Fruit fly (Drosophila melanogaster) whole organism, wandering third instar larva: Measurements from ENCODE around the gene BthD.

Experiments
- Abd-B ChIP-seq: fragments of >200 bp; optimal IDR thresholded peaks from 2 replicates; lab custom pipeline; 2017; ENCODE audit warnings: missing biosample characterization, missing genetic modification characterization
- CG32264 ChIP-seq: fragments of 200-800 bp; sonication (Bioruptor generic); optimal IDR thresholded peaks from 2 replicates; lab custom pipeline; 2016; ENCODE audit warnings: missing biosample characterization, missing genetic modification characterization
- CG9705 ChIP-seq: fragments of 200-800 bp; sonication (Bioruptor generic); optimal IDR thresholded peaks from 2 replicates; lab custom pipeline; 2018; ENCODE audit warnings: missing biosample characterization, mild to moderate bottlenecking, missing genetic modification characterization
- CrebA ChIP-seq: fragments of 200-800 bp; sonication (Bioruptor generic); optimal IDR thresholded peaks from 2 replicates; lab custom pipeline; 2016; ENCODE audit warnings: missing biosample characterization, mild to moderate bottlenecking, missing genetic modification characterization, borderline replicate concordance
- Dfd ChIP-seq: fragments of >200 bp; optimal IDR thresholded peaks from 2 replicates; lab custom pipeline; 2017; ENCODE audit warnings: missing biosample characterization, missing genetic modification characterization
- Dif ChIP-seq: fragments of 200-275, 200-300 bp; sonication (Bioruptor generic); optimal IDR thresholded peaks from 2 replicates; lab custom pipeline; 2018; ENCODE audit warnings: missing biosample characterization, missing genetic modification characterization; ENCODE audit not compliant: partially characterized antibody
- GATAd ChIP-seq: sonication (Bioruptor generic); optimal IDR thresholded peaks from 2 replicates; lab custom pipeline; 2016; ENCODE audit warnings: missing biosample characterization, missing genetic modification characterization
- HLH106 ChIP-seq: fragments of 200-800 bp; optimal IDR thresholded peaks from 3 replicates; lab custom pipeline; 2019; ENCODE audit warnings: missing biosample characterization, mild to moderate bottlenecking, missing genetic modification characterization, moderate library complexity
- Hnf4 ChIP-seq: fragments of 200-800 bp; sonication (Bioruptor generic); optimal IDR thresholded peaks from 2 replicates; lab custom pipeline; 2016; ENCODE audit warnings: missing biosample characterization, mild to moderate bottlenecking, missing genetic modification characterization
- Hr78 ChIP-seq: fragments of >200 bp; optimal IDR thresholded peaks from 2 replicates; lab custom pipeline; 2017; ENCODE audit warnings: missing biosample characterization, missing genetic modification characterization
- Hr83 ChIP-seq: fragments of 200-300 bp; sonication (Bioruptor generic); optimal IDR thresholded peaks from 2 replicates; lab custom pipeline; 2016; ENCODE audit warnings: missing biosample characterization, mild to moderate bottlenecking, missing genetic modification characterization, moderate library complexity; ENCODE audit not compliant: poor library complexity, severe bottlenecking
- Jra ChIP-seq: sonication (Bioruptor generic); optimal IDR thresholded peaks from 2 replicates; lab custom pipeline; 2016; ENCODE audit warnings: missing biosample characterization, missing genetic modification characterization
- Mio ChIP-seq: sonication (Bioruptor generic); optimal IDR thresholded peaks from 2 replicates; lab custom pipeline; 2016; ENCODE audit warnings: missing biosample characterization, missing genetic modification characterization
- Myc ChIP-seq: fragments of >200 bp; optimal IDR thresholded peaks from 2 replicates; lab custom pipeline; 2017
- N ChIP-seq: fragments of >200 bp; optimal IDR thresholded peaks from 2 replicates; lab custom pipeline; 2018; ENCODE audit warnings: missing biosample characterization, missing external identifiers, missing genetic modification characterization
- OdsH ChIP-seq: fragments of 200-800 bp; sonication (Bioruptor generic); optimal IDR thresholded peaks from 2 replicates; lab custom pipeline; 2016; ENCODE audit warnings: missing biosample characterization, mild to moderate bottlenecking, missing genetic modification characterization
- Rel ChIP-seq, 2 experiments: fragments of 200-800 bp; sonication (Bioruptor generic) in 1 of 2; optimal IDR thresholded peaks; 2 replicates in 1 of 2; 3 replicates in 1 of 2; lab custom pipeline; 2016 to 2019; ENCODE audit warnings: mild to moderate bottlenecking in 2 of 2, missing biosample characterization in 2 of 2, missing genetic modification characterization in 2 of 2, moderate library complexity in 1 of 2
- Sp1 ChIP-seq: fragments of 200-800 bp; sonication (Bioruptor generic); optimal IDR thresholded peaks from 3 replicates; lab custom pipeline; 2019; ENCODE audit warnings: missing biosample characterization, mild to moderate bottlenecking, missing genetic modification characterization, moderate library complexity
- Vsx2 ChIP-seq: fragments of 200-300, 225-300 bp; sonication (Bioruptor generic); optimal IDR thresholded peaks from 2 replicates; lab custom pipeline; 2018; ENCODE audit warnings: missing biosample characterization, missing genetic modification characterization; ENCODE audit not compliant: partially characterized antibody
- br ChIP-seq: fragments of 200-800 bp; sonication (Bioruptor generic); optimal IDR thresholded peaks from 2 replicates; lab custom pipeline; 2016; ENCODE audit warnings: missing biosample characterization, missing genetic modification characterization
- brk ChIP-seq: fragments of 200-800 bp; sonication (Bioruptor generic); optimal IDR thresholded peaks from 2 replicates; lab custom pipeline; 2016; ENCODE audit warnings: missing biosample characterization, mild to moderate bottlenecking, missing genetic modification characterization
- dl ChIP-seq, 2 experiments: fragments of 175-275, 200-275 bp in 1 of 2; fragments of 200-275 bp in 1 of 2; sonication (Bioruptor generic); optimal IDR thresholded peaks; lab custom pipeline; 2018; ENCODE audit warnings: mild to moderate bottlenecking in 2 of 2, missing biosample characterization in 2 of 2, missing genetic modification characterization in 2 of 2, moderate library complexity in 2 of 2; ENCODE audit not compliant: partially characterized antibody in 2 of 2, insufficient read depth in 1 of 2
- dmrt93B ChIP-seq: fragments of 200-800 bp; sonication (Bioruptor generic); optimal IDR thresholded peaks from 2 replicates; lab custom pipeline; 2018; ENCODE audit warnings: missing biosample characterization, mild to moderate bottlenecking, missing genetic modification characterization
- dsf ChIP-seq: sonication (Bioruptor generic); optimal IDR thresholded peaks from 2 replicates; lab custom pipeline; 2016; ENCODE audit warnings: missing biosample characterization, missing genetic modification characterization, borderline replicate concordance
- ey ChIP-seq: fragments of 200-800 bp; sonication (Bioruptor generic); optimal IDR thresholded peaks from 2 replicates; lab custom pipeline; 2016; ENCODE audit warnings: missing biosample characterization, missing genetic modification characterization
- foxo ChIP-seq, 2 experiments: fragments of 200-800 bp; sonication (Bioruptor generic); optimal IDR thresholded peaks; 2 replicates in 1 of 2; 3 replicates in 1 of 2; lab custom pipeline; 2016 to 2017; ENCODE audit warnings: missing biosample characterization in 2 of 2, missing genetic modification characterization in 2 of 2
- fru ChIP-seq: fragments of 200-800 bp; sonication (Bioruptor generic); optimal IDR thresholded peaks from 3 replicates; lab custom pipeline; 2016; ENCODE audit warnings: missing biosample characterization, mild to moderate bottlenecking, missing genetic modification characterization
- h ChIP-seq: fragments of 200-800 bp; sonication (Bioruptor generic); optimal IDR thresholded peaks from 3 replicates; lab custom pipeline; 2016; ENCODE audit warnings: missing biosample characterization, mild to moderate bottlenecking, missing genetic modification characterization
- jim ChIP-seq: fragments of 175-275, 200-325 bp; sonication (Bioruptor generic); optimal IDR thresholded peaks from 2 replicates; lab custom pipeline; 2016; ENCODE audit warnings: missing biosample characterization, mild to moderate bottlenecking, missing genetic modification characterization
- lola ChIP-seq: fragments of >200 bp; optimal IDR thresholded peaks from 2 replicates; lab custom pipeline; 2017; ENCODE audit warnings: missing biosample characterization, missing genetic modification characterization
- pan ChIP-seq: fragments of >200 bp; optimal IDR thresholded peaks from 2 replicates; lab custom pipeline; 2017
- psq ChIP-seq: fragments of 200-800 bp; sonication (Bioruptor generic); optimal IDR thresholded peaks from 3 replicates; lab custom pipeline; 2017; ENCODE audit warnings: missing biosample characterization, mild to moderate bottlenecking, missing genetic modification characterization, moderate library complexity
- rgr ChIP-seq: fragments of 200-800 bp; sonication (Bioruptor generic); optimal IDR thresholded peaks from 3 replicates; lab custom pipeline; 2016; ENCODE audit warnings: missing biosample characterization, mild to moderate bottlenecking, missing genetic modification characterization
- sage ChIP-seq: fragments of 200-800 bp; sonication (Bioruptor generic); optimal IDR thresholded peaks from 2 replicates; lab custom pipeline; 2016; ENCODE audit warnings: missing biosample characterization, mild to moderate bottlenecking, missing genetic modification characterization
- sv ChIP-seq: fragments of 200-800 bp; sonication (Bioruptor generic); optimal IDR thresholded peaks from 3 replicates; lab custom pipeline; 2016; ENCODE audit warnings: missing biosample characterization, missing genetic modification characterization
- tai ChIP-seq: sonication (Bioruptor generic); optimal IDR thresholded peaks from 2 replicates; lab custom pipeline; 2016; ENCODE audit warnings: missing biosample characterization, missing genetic modification characterization
- usp ChIP-seq: fragments of >200 bp; optimal IDR thresholded peaks from 2 replicates; lab custom pipeline; 2017; ENCODE audit warnings: missing biosample characterization, missing genetic modification characterization
- woc ChIP-seq: sonication (Bioruptor generic); optimal IDR thresholded peaks from 2 replicates; lab custom pipeline; 2016; ENCODE audit warnings: missing biosample characterization, mild to moderate bottlenecking, missing genetic modification characterization

Gene BthD

dm6 chrX:13641891-13642617 lies 30.1 kb downstream of the BthD start:
- TF ChIP-seq woc (GFP tag; lab: Kevin White, UChicago) (no peak), h (GFP tag; lab: Kevin White, UChicago) (peak; percentile 85), jim (GFP tag; lab: Kevin White, UChicago) (no peak), Vsx2 (peak; percentile 85), Hr83 (GFP tag; lab: Kevin White, UChicago) (peak; percentile 56), rgr (GFP tag; lab: Kevin White, UChicago) (peak; percentile 17), Dfd (no peak), Rel (GFP tag; optimal IDR thresholded peaks at IDR 0.05; lab: Kevin White, UChicago) (no peak), Rel (tag; optimal IDR thresholded peaks at IDR 0.05; lab: Kevin White, UChicago) (peak; percentile 62), tai (GFP tag; lab: Kevin White, UChicago) (no peak), Jra (no peak), pan (lab: Kevin White, UChicago) (no peak), Dif (peak; percentile 95), br (no peak), fru (GFP tag; lab: Kevin White, UChicago) (no peak), Hnf4 (no peak), sv (no peak), Myc (lab: Kevin White, UChicago) (no peak), lola (GFP tag; lab: Kevin White, UChicago) (no peak), psq (GFP tag; lab: Kevin White, UChicago) (no peak), dl (GFP tag; optimal IDR thresholded peaks at IDR 0.05; lab: Kevin White, UChicago; ENCODE audit: insufficient read depth in 1 of 2, partially characterized antibody in 2 of 2) (peak; percentile 86 to 89), usp (GFP tag; lab: Kevin White, UChicago) (no peak), Abd-B (no peak), sage (no peak), Mio (GFP tag; lab: Kevin White, UChicago) (no peak), HLH106 (tag; lab: Kevin White, UChicago) (no peak), foxo (GFP tag; optimal IDR thresholded peaks at IDR 0.05; lab: Kevin White, UChicago) (no peak), Hr78 (GFP tag; lab: Kevin White, UChicago) (no peak), dmrt93B (GFP tag; lab: Kevin White, UChicago) (no peak), CG32264 (GFP tag; lab: Kevin White, UChicago) (no peak), N (GFP tag; lab: Kevin White, UChicago) (no peak), CrebA (peak; percentile 95)
- TF ChIP-seq, all 38 proteins: peak for 8

- TF ChIP-seq Sp1 (GFP tag; lab: Kevin White, UChicago) (peak; percentile 25), pan (lab: Kevin White, UChicago) (no peak), ey (peak; percentile 55), Hnf4 (peak; percentile 23), Vsx2 (no peak), Abd-B (no peak), h (GFP tag; lab: Kevin White, UChicago) (peak; percentile 70), usp (GFP tag; lab: Kevin White, UChicago) (no peak), CrebA (no peak), CG32264 (GFP tag; lab: Kevin White, UChicago) (no peak), OdsH (GFP tag; lab: Kevin White, UChicago) (peak; percentile 60), sage (no peak), Rel (GFP tag; optimal IDR thresholded peaks at IDR 0.05; lab: Kevin White, UChicago) (no peak), Rel (tag; optimal IDR thresholded peaks at IDR 0.05; lab: Kevin White, UChicago) (no peak), lola (GFP tag; lab: Kevin White, UChicago) (no peak), CG9705 (no peak), brk (peak; percentile 16), rgr (GFP tag; lab: Kevin White, UChicago) (peak; percentile 62), Dif (no peak), foxo (GFP tag; optimal IDR thresholded peaks at IDR 0.05; lab: Kevin White, UChicago) (peak in 1 of 2 experiments; percentile 76), fru (GFP tag; lab: Kevin White, UChicago) (peak; percentile 66), woc (GFP tag; lab: Kevin White, UChicago) (peak; percentile 17), HLH106 (tag; lab: Kevin White, UChicago) (peak; percentile 27), dmrt93B (GFP tag; lab: Kevin White, UChicago) (peak; percentile 19), N (GFP tag; lab: Kevin White, UChicago) (no peak), Myc (lab: Kevin White, UChicago) (no peak), br (peak; percentile 38), GATAd (GFP tag; lab: Kevin White, UChicago) (no peak), Hr78 (GFP tag; lab: Kevin White, UChicago) (no peak), dl (GFP tag; optimal IDR thresholded peaks at IDR 0.05; lab: Kevin White, UChicago; ENCODE audit: insufficient read depth in 1 of 2, partially characterized antibody in 2 of 2) (no peak), psq (GFP tag; lab: Kevin White, UChicago) (peak; percentile 16), Dfd (no peak), tai (GFP tag; lab: Kevin White, UChicago) (no peak), jim (GFP tag; lab: Kevin White, UChicago) (no peak), Hr83 (GFP tag; lab: Kevin White, UChicago) (no peak), sv (no peak), Mio (GFP tag; lab: Kevin White, UChicago) (no peak), dsf (GFP tag; lab: Kevin White, UChicago) (no peak)
These were observed 32.0 kb downstream of the BthD start for dm6 chrX:13643961-13644360.
